Fruit fly (Drosophila melanogaster) whole organism, adult: ENCODE data around the gene CG10466.

ENCODE experiments used
- CG11617 ChIP-seq: fragments of 200-800 bp; sonication (Bioruptor generic); optimal IDR thresholded peaks from 2 replicates; lab custom pipeline; 2017; ENCODE audit warnings: mild to moderate bottlenecking, missing biosample characterization, missing genetic modification reagents, missing genetic modification characterization
- CG12768 ChIP-seq: fragments of 200-800 bp; sonication (Bioruptor generic); optimal IDR thresholded peaks from 2 replicates; lab custom pipeline; 2017; ENCODE audit warnings: missing biosample characterization, missing genetic modification characterization, mild to moderate bottlenecking, moderate library complexity, missing genetic modification reagents
- CG14711 ChIP-seq: fragments of 200-800 bp; sonication (Bioruptor generic); optimal IDR thresholded peaks from 2 replicates; lab custom pipeline; 2018; ENCODE audit warnings: missing biosample characterization, mild to moderate bottlenecking, missing genetic modification characterization, moderate library complexity
- CG1620 ChIP-seq: fragments of 200-800 bp; sonication (Bioruptor generic); optimal IDR thresholded peaks from 2 replicates; lab custom pipeline; 2016; ENCODE audit warnings: missing biosample characterization, missing genetic modification characterization
- CG33017 ChIP-seq: fragments of 200-800 bp; sonication (Bioruptor generic); optimal IDR thresholded peaks from 2 replicates; lab custom pipeline; 2018; ENCODE audit warnings: missing biosample characterization, mild to moderate bottlenecking, missing genetic modification characterization, moderate library complexity
- CG5204 ChIP-seq: fragments of 200-800 bp; sonication (Bioruptor generic); optimal IDR thresholded peaks from 2 replicates; lab custom pipeline; 2016; ENCODE audit warnings: missing biosample characterization, missing genetic modification characterization
- CG7045 ChIP-seq: fragments of 200-800 bp; sonication (Bioruptor generic); optimal IDR thresholded peaks from 2 replicates; lab custom pipeline; 2017; ENCODE audit warnings: missing biosample characterization, mild to moderate bottlenecking, missing genetic modification characterization
- CG7101 ChIP-seq: fragments of 200-800 bp; sonication (Bioruptor generic); optimal IDR thresholded peaks from 2 replicates; lab custom pipeline; 2018; ENCODE audit warnings: missing biosample characterization, mild to moderate bottlenecking, missing genetic modification characterization, moderate library complexity
- Clk ChIP-seq: fragments of 200-800 bp; sonication (Bioruptor generic); optimal IDR thresholded peaks from 2 replicates; lab custom pipeline; 2017; ENCODE audit warnings: missing biosample characterization, missing genetic modification characterization
- Crg-1 ChIP-seq: fragments of 200-800 bp; sonication (Bioruptor generic); optimal IDR thresholded peaks from 2 replicates; lab custom pipeline; 2016; ENCODE audit warnings: missing biosample characterization, missing genetic modification characterization
- Hr96 ChIP-seq: fragments of 200-800 bp; sonication (Bioruptor generic); optimal IDR thresholded peaks from 2 replicates; lab custom pipeline; 2016; ENCODE audit warnings: missing biosample characterization, missing genetic modification characterization
- Mnt ChIP-seq: fragments of 200-800 bp; sonication (Bioruptor generic); optimal IDR thresholded peaks from 2 replicates; lab custom pipeline; 2016; ENCODE audit warnings: missing biosample characterization, mild to moderate bottlenecking, missing genetic modification characterization
- bab1 ChIP-seq: fragments of 200-800 bp; sonication (Bioruptor generic); optimal IDR thresholded peaks from 3 replicates; lab custom pipeline; 2019; ENCODE audit warnings: missing biosample characterization, mild to moderate bottlenecking, missing genetic modification characterization, moderate library complexity
- cic ChIP-seq: fragments of 200-800 bp; sonication (Bioruptor generic); optimal IDR thresholded peaks from 2 replicates; lab custom pipeline; 2017; ENCODE audit warnings: missing biosample characterization, mild to moderate bottlenecking, missing genetic modification characterization, moderate library complexity
- cnc ChIP-seq, 2 experiments: fragments of >200 bp; optimal IDR thresholded peaks; 2 replicates each; lab custom pipeline; 2017
- kay ChIP-seq: fragments of 200-800 bp; sonication (Bioruptor generic); peaks from one replicate; lab custom pipeline; 2016; ENCODE audit warnings: missing biosample characterization, missing genetic modification characterization, borderline replicate concordance
- ovo ChIP-seq: fragments of 200-800 bp; sonication (Bioruptor generic); optimal IDR thresholded peaks from 2 replicates; lab custom pipeline; 2016; ENCODE audit warnings: missing biosample characterization, missing genetic modification characterization
- pad ChIP-seq: fragments of 200-800 bp; sonication (Bioruptor generic); optimal IDR thresholded peaks from 3 replicates; lab custom pipeline; 2017; ENCODE audit warnings: missing biosample characterization, missing genetic modification characterization, mild to moderate bottlenecking, moderate library complexity, missing genetic modification reagents
- tj ChIP-seq: fragments of 200-800 bp; sonication (Bioruptor generic); optimal IDR thresholded peaks from 3 replicates; lab custom pipeline; 2017; ENCODE audit warnings: missing biosample characterization, mild to moderate bottlenecking, missing genetic modification characterization, moderate library complexity
- toe ChIP-seq: fragments of 200-800 bp; sonication (Bioruptor generic); optimal IDR thresholded peaks from 2 replicates; lab custom pipeline; 2016; ENCODE audit warnings: missing biosample characterization, missing genetic modification characterization

The CG10466 gene

dm6 chr2L:19769703-19770102 lies 22.2 kb upstream of the CG10466 start:
- TF ChIP-seq bab1 (GFP tag; lab: Kevin White, UChicago) (no peak), CG33017 (tag; lab: Kevin White, UChicago) (no peak), CG7101 (tag; lab: Kevin White, UChicago) (no peak)

DNA sequence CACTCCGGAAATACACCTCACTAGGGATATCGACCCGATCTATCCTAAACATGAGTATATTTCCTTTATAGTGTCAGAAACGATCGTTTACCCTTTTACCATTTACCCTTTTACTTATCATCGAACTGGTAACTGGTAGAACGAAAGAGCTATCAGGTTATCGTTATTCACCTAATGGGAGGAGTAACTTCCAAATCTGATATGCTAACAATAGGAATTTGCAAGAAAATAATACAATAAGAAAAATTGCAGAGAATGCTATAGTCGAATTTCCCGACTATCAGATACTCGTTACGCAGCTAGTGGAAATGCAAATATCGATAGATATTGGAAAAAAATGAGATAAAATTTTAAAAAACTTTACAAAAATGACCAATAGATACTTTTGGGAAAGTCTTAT lies 17.6 kb upstream of the CG10466 start:
- TF ChIP-seq CG5204 (GFP tag; lab: Kevin White, UChicago), result no peak
- no peak for TF ChIP-seq cic (GFP tag; lab: Kevin White, UChicago)
- no peak for TF ChIP-seq CG12768
- no peak for TF ChIP-seq bab1 (GFP tag; lab: Kevin White, UChicago)
- no peak for TF ChIP-seq CG14711
- TF ChIP-seq CG7101 (tag; lab: Kevin White, UChicago), result no peak
- TF ChIP-seq toe (GFP tag; lab: Kevin White, UChicago), result no peak
- no peak for TF ChIP-seq CG1620 (GFP tag; lab: Kevin White, UChicago)
- TF ChIP-seq pad (GFP tag; lab: Kevin White, UChicago), result no peak
- TF ChIP-seq cnc (optimal IDR thresholded peaks at IDR 0.05; lab: Kevin White, UChicago), result no peak
- no peak for TF ChIP-seq CG7045
- TF ChIP-seq Mnt (GFP tag; lab: Kevin White, UChicago), result no peak
- TF ChIP-seq Crg-1 (GFP tag; lab: Kevin White, UChicago), result no peak

DNA sequence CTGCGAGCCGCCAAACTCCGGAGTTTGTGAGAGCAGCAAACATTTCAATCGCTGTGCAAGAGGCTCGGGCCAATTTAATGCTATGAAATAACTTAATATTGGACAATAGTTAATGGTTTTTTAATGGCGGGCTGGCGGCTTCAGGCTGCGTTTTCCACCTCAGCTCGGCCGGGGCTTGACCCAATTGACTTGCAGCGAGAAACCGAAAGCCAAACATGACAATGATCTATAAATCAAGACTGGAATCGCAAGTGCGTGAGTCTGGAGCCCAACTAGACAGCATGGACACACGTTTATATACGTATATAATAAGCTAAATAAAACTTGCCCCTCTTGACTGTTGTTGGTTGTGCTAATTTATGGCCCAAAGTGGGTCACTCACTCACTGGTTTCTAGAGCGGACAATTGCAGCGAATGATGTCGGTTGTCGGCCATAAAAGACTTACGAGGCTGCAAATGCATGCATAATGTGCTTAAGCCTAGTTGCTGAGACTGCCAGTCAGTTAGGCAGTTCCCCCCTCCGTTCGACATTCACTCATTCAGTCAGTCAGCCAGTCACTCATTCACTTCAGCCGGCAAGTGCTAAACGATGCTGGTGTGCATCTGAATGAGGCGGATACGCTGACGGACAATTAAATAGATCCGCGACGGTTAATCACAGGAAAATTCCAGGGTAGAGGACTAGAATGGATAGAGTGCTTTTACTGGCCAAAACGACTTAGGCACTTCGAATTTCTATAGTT lies 6.9 kb upstream of the CG10466 start:
- no peak for TF ChIP-seq kay
- no peak for TF ChIP-seq CG1620 (GFP tag; lab: Kevin White, UChicago)

dm6 chr2L:19787930-19788329 lies 4.0 kb upstream of the CG10466 start:
- no peak for TF ChIP-seq ovo (GFP tag; lab: Kevin White, UChicago)
- no peak for TF ChIP-seq CG33017 (tag; lab: Kevin White, UChicago)
- TF ChIP-seq cnc (optimal IDR thresholded peaks at IDR 0.05; lab: Kevin White, UChicago), result no peak
- no peak for TF ChIP-seq CG1620 (GFP tag; lab: Kevin White, UChicago)
- TF ChIP-seq kay, result no peak
- no peak for TF ChIP-seq toe (GFP tag; lab: Kevin White, UChicago)
- TF ChIP-seq Clk (GFP tag; lab: Kevin White, UChicago), result no peak
- TF ChIP-seq CG14711, result no peak
- TF ChIP-seq CG12768, result no peak
- TF ChIP-seq Mnt (GFP tag; lab: Kevin White, UChicago), result no peak
- no peak for TF ChIP-seq Hr96 (GFP tag; lab: Kevin White, UChicago)
- TF ChIP-seq bab1 (GFP tag; lab: Kevin White, UChicago), result no peak
- TF ChIP-seq CG7045, result no peak
- no peak for TF ChIP-seq Crg-1 (GFP tag; lab: Kevin White, UChicago)
- TF ChIP-seq pad (GFP tag; lab: Kevin White, UChicago), result no peak
- no peak for TF ChIP-seq CG11617 (GFP tag; lab: Kevin White, UChicago)
- no peak for TF ChIP-seq CG5204 (GFP tag; lab: Kevin White, UChicago)
- no peak for TF ChIP-seq tj (GFP tag; lab: Kevin White, UChicago)
- no peak for TF ChIP-seq cic (GFP tag; lab: Kevin White, UChicago)

DNA sequence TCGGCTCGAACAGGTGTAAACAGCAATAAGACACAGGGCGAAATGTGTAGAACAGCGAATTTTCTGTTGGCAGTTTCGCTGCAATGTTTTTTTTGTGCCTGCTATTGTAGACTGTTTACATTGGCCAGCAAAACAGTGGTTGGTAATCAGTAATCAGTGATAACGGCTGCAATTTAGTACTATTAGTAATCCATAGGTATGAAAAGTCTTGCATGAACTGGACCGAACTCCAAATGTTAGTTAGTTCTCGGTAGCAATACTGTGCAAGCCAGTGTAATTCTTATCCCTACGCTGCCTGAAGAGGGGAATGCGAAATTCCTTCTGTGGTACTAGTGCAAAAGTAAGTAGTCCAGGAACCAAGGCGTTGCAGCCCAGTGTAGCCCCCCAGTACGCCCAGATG lies 3.2 kb upstream of the CG10466 start:
- TF ChIP-seq CG33017 (tag; lab: Kevin White, UChicago) (no peak), tj (GFP tag; lab: Kevin White, UChicago) (peak; percentile 27)

DNA sequence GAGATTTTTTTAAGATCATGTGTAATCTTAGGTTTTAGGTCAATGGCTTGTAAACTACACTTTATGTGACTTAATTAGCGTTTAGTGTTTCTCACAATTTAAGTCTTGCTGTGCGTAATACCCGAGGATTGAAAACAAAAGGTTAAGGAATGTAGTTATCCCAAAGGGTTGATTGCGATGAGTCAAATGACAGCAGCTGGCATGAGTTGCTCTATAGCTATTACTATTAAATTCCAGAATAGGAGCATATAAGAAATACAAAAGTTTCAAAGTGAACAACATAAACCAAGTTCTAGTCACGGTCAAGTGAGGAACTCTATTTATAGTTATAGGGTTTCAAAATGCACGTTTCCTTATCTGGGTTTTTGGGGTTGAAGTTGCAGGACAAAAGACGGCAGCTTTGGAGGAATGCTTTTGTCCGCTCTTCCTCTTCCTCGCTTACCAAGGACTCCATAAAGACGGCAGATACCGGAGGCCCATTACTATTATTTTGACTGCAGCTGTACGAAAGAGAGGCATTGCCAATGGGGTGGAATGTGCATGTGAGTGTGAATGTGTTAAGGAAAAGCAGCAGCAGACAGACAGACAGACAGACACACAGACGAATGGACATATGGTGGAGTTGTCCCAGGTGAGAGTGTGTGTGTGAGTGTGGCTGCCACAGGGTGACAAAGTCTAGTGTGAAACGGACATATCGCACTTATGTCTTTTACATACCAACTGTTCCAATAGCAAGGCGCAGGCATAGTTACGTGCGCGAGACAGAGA lies 1.2 kb upstream of the CG10466 start:
- TF ChIP-seq CG5204 (GFP tag; lab: Kevin White, UChicago) (no peak), tj (GFP tag; lab: Kevin White, UChicago) (no peak), pad (GFP tag; lab: Kevin White, UChicago) (no peak), cic (GFP tag; lab: Kevin White, UChicago) (no peak), Clk (GFP tag; lab: Kevin White, UChicago) (no peak), CG11617 (GFP tag; lab: Kevin White, UChicago) (no peak), Crg-1 (GFP tag; lab: Kevin White, UChicago) (no peak), cnc (optimal IDR thresholded peaks at IDR 0.05; lab: Kevin White, UChicago) (no peak), CG14711 (no peak), CG1620 (GFP tag; lab: Kevin White, UChicago) (no peak), kay (no peak), Mnt (GFP tag; lab: Kevin White, UChicago) (no peak), ovo (GFP tag; lab: Kevin White, UChicago) (no peak), toe (GFP tag; lab: Kevin White, UChicago) (no peak)
